Worm (Caenorhabditis elegans) whole organism, L2 larva: ENCODE results near the gene nlp-66.

ENCODE experiments used
- F13H6.1 ChIP-seq: sonication (generic microtip); optimal IDR thresholded peaks from 2 replicates; lab custom pipeline; 2016; ENCODE audit warnings: missing genetic modification characterization, missing compliant biosample characterization
- R02D3.7 ChIP-seq: fragments of 150-350 bp; optimal IDR thresholded peaks from 2 replicates; lab custom pipeline; 2014; ENCODE audit warnings: missing biosample characterization, missing genetic modification characterization
- ZK546.5 ChIP-seq: sonication (generic microtip); optimal IDR thresholded peaks from 2 replicates; lab custom pipeline; 2017; ENCODE audit warnings: missing biosample characterization, missing genetic modification characterization
- alr-1 ChIP-seq: fragments of 150-350 bp; optimal IDR thresholded peaks from 2 replicates; lab custom pipeline; 2014; ENCODE audit warnings: missing biosample characterization, missing genetic modification characterization
- aly-2 ChIP-seq: fragments of 150-350 bp; optimal IDR thresholded peaks from 2 replicates; lab custom pipeline; 2014; ENCODE audit warnings: missing biosample characterization, missing genetic modification characterization
- ama-1 ChIP-seq: fragments of 150-350 bp; optimal IDR thresholded peaks from 2 replicates; lab custom pipeline; 2018; ENCODE audit warnings: inconsistent platforms
- blmp-1 ChIP-seq: sonication (generic microtip); optimal IDR thresholded peaks from 2 replicates; lab custom pipeline; 2017; ENCODE audit warnings: missing genetic modification characterization, mild to moderate bottlenecking, missing compliant biosample characterization, antibody characterized with exemption, moderate library complexity; ENCODE audit not compliant: insufficient read depth
- ceh-16 ChIP-seq: fragments of 150-350 bp; optimal IDR thresholded peaks from 2 replicates; lab custom pipeline; 2014; ENCODE audit warnings: missing biosample characterization, missing genetic modification characterization
- ceh-82 ChIP-seq: fragments of 150-350 bp; optimal IDR thresholded peaks from 2 replicates; lab custom pipeline; 2014; ENCODE audit warnings: missing biosample characterization, missing genetic modification characterization
- crh-2 ChIP-seq: sonication (generic microtip); optimal IDR thresholded peaks from 2 replicates; lab custom pipeline; 2017; ENCODE audit warnings: missing biosample characterization, missing genetic modification characterization
- dmd-4 ChIP-seq: sonication (generic microtip); optimal IDR thresholded peaks from 2 replicates; lab custom pipeline; 2017; ENCODE audit warnings: missing biosample characterization, missing genetic modification characterization
- egl-27 ChIP-seq: sonication (generic microtip); optimal IDR thresholded peaks from 3 replicates; lab custom pipeline; 2017; ENCODE audit warnings: missing biosample characterization, missing genetic modification reagents, missing genetic modification characterization
- elt-1 ChIP-seq: fragments of 150-350 bp; optimal IDR thresholded peaks from 2 replicates; lab custom pipeline; 2014; ENCODE audit warnings: missing biosample characterization, missing genetic modification characterization
- elt-3 ChIP-seq: sonication (generic microtip); optimal IDR thresholded peaks from 2 replicates; lab custom pipeline; 2017; ENCODE audit warnings: missing biosample characterization, missing genetic modification characterization
- lin-13 ChIP-seq: fragments of 150-350 bp; optimal IDR thresholded peaks from 2 replicates; lab custom pipeline; 2014; ENCODE audit warnings: missing biosample characterization, missing genetic modification reagents, missing genetic modification characterization
- mab-5 ChIP-seq: fragments of 150-350 bp; optimal IDR thresholded peaks from 2 replicates; lab custom pipeline; 2014; ENCODE audit warnings: missing biosample characterization, missing genetic modification characterization
- mbf-1 ChIP-seq: sonication (generic microtip); optimal IDR thresholded peaks from 2 replicates; lab custom pipeline; 2017; ENCODE audit warnings: missing biosample characterization, missing genetic modification characterization
- mdl-1 ChIP-seq, 2 experiments: fragments of 150-350 bp in 1 of 2; sonication (generic microtip) in 1 of 2; optimal IDR thresholded peaks; 2 replicates each; lab custom pipeline; 2017; ENCODE audit warnings: missing biosample characterization in 2 of 2, missing genetic modification characterization in 2 of 2
- nhr-10 ChIP-seq: sonication (generic microtip); optimal IDR thresholded peaks from 2 replicates; lab custom pipeline; 2017; ENCODE audit warnings: missing biosample characterization, missing genetic modification characterization
- nhr-11 ChIP-seq: fragments of 150-350 bp; optimal IDR thresholded peaks from 2 replicates; lab custom pipeline; 2014; ENCODE audit warnings: missing biosample characterization, missing genetic modification characterization
- nhr-12 ChIP-seq: fragments of 150-350 bp; optimal IDR thresholded peaks from 2 replicates; lab custom pipeline; 2014; ENCODE audit warnings: missing biosample characterization, missing genetic modification characterization
- nhr-129 ChIP-seq: fragments of 150-350 bp; optimal IDR thresholded peaks from 2 replicates; lab custom pipeline; 2014; ENCODE audit warnings: missing biosample characterization, missing genetic modification characterization
- nhr-21 ChIP-seq: fragments of 150-350 bp; optimal IDR thresholded peaks from 2 replicates; lab custom pipeline; 2014; ENCODE audit warnings: missing biosample characterization, missing genetic modification characterization
- nhr-237 ChIP-seq: fragments of 150-350 bp; optimal IDR thresholded peaks from 2 replicates; lab custom pipeline; 2014; ENCODE audit warnings: missing biosample characterization, missing genetic modification characterization
- nhr-25 ChIP-seq: fragments of 150-350 bp; sonication (generic microtip); optimal IDR thresholded peaks from 3 replicates; lab custom pipeline; 2014; ENCODE audit warnings: missing biosample characterization, missing genetic modification characterization
- nhr-6 ChIP-seq: fragments of 150-350 bp; optimal IDR thresholded peaks from 2 replicates; lab custom pipeline; 2014; ENCODE audit warnings: missing biosample characterization, missing genetic modification characterization
- nhr-77 ChIP-seq: fragments of 150-350 bp; optimal IDR thresholded peaks from 2 replicates; lab custom pipeline; 2014; ENCODE audit warnings: missing biosample characterization, missing genetic modification characterization
- sem-4 ChIP-seq: fragments of 150-350 bp; optimal IDR thresholded peaks from 2 replicates; lab custom pipeline; 2014; ENCODE audit warnings: missing biosample characterization, missing genetic modification reagents, missing genetic modification characterization
- skn-1 ChIP-seq: sonication (generic microtip); optimal IDR thresholded peaks from 2 replicates; lab custom pipeline; 2017; ENCODE audit warnings: missing biosample characterization, missing genetic modification characterization
- sma-3 ChIP-seq: sonication (generic microtip); optimal IDR thresholded peaks from 2 replicates; lab custom pipeline; 2016; ENCODE audit warnings: missing genetic modification reagents, missing genetic modification characterization, missing compliant biosample characterization
- snpc-4 ChIP-seq: fragments of 150-350 bp; optimal IDR thresholded peaks from 2 replicates; lab custom pipeline; 2014; ENCODE audit warnings: missing biosample characterization, missing genetic modification characterization
- unc-39 ChIP-seq: fragments of 150-350 bp; optimal IDR thresholded peaks from 2 replicates; lab custom pipeline; 2014; ENCODE audit warnings: missing biosample characterization, missing genetic modification characterization
- unc-55 ChIP-seq: fragments of 150-350 bp; sonication (generic microtip); optimal IDR thresholded peaks from 3 replicates; lab custom pipeline; 2014; ENCODE audit warnings: missing biosample characterization, missing genetic modification reagents, missing genetic modification characterization
- ztf-1 ChIP-seq: fragments of 200-800 bp; sonication (Bioruptor generic); conservative IDR thresholded peaks from 2 replicates; pipeline ENCODE4 v1.3.6; 2022; ENCODE audit warnings: missing genetic modification characterization, missing compliant biosample characterization
- ztf-4 ChIP-seq: fragments of 150-350 bp; optimal IDR thresholded peaks from 2 replicates; lab custom pipeline; 2014; ENCODE audit warnings: missing biosample characterization, missing genetic modification characterization

nlp-66 gene

DNA sequence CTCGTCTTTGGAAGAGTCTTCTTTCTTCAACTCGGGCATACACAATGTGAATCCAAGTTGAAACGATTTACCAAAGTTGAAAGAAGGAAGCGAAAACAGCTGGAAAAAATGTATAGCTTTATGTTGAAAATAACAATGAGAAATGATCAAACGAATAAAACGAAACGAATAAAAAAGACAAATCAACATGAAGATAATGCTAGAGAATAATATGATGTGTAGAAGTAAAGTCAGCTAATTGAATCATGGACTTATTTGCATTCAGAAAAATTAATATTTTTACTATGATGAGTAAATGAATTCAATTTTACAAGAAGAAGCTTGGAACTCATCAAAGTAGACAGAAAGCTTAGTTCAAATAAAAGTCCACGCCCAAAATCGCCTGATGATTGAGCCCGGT, 8.9 kb upstream of the nlp-66 start, which contains the start of gene alr-1:
Gene alr-1 (minus strand): TSS at position 101 of the 400 bp plus-strand sequence.
- TF ChIP-seq ama-1 (lab: Kevin White, UChicago): no peak
- TF ChIP-seq R02D3.7 (tag; lab: Kevin White, UChicago): no peak
- no peak for TF ChIP-seq nhr-12 (tag; lab: Kevin White, UChicago)
- no peak for TF ChIP-seq crh-2 (tag; lab: Kevin White, UChicago)
- TF ChIP-seq nhr-6 (tag; lab: Kevin White, UChicago): no peak
- no peak for TF ChIP-seq dmd-4 (tag; lab: Kevin White, UChicago)
- TF ChIP-seq ceh-16: no peak
- no peak for TF ChIP-seq unc-39
- TF ChIP-seq nhr-10: no peak
- no peak for TF ChIP-seq nhr-77 (tag; lab: Kevin White, UChicago)
- no peak for TF ChIP-seq aly-2 (tag; lab: Kevin White, UChicago)
- TF ChIP-seq nhr-25 (tag; lab: Kevin White, UChicago): no peak
- TF ChIP-seq ZK546.5 (tag; lab: Kevin White, UChicago): no peak
- TF ChIP-seq skn-1 (tag; lab: Kevin White, UChicago): no peak

DNA sequence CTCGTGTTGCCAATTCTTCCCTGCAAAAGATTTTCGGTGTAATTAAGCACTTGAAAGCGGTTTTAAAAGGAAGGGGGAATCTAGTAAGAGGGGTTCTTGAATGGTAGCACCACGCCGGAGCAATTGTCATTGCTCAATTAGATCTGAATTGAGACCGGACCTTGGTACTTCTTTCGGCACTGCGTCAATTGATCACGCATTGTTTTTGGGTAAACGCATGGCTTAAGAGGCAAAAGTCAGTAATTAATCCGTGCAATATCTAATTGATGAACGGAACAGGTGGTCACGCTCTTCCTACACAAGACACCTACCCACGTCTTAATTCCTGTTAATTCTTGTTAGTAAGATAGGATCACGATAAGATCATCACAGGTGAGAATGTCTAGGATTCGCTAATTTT, 7.4 kb upstream of the nlp-66 start:
- TF ChIP-seq egl-27 (no peak), blmp-1 (tag; lab: Kevin White, UChicago) (no peak), F13H6.1 (tag; lab: Kevin White, UChicago) (no peak), crh-2 (tag; lab: Kevin White, UChicago) (no peak), lin-13 (GFP tag; lab: Kevin White, UChicago) (no peak), ama-1 (lab: Kevin White, UChicago) (no peak), elt-1 (tag; lab: Kevin White, UChicago) (no peak), R02D3.7 (tag; lab: Kevin White, UChicago) (no peak), mbf-1 (tag; lab: Kevin White, UChicago) (no peak)

DNA sequence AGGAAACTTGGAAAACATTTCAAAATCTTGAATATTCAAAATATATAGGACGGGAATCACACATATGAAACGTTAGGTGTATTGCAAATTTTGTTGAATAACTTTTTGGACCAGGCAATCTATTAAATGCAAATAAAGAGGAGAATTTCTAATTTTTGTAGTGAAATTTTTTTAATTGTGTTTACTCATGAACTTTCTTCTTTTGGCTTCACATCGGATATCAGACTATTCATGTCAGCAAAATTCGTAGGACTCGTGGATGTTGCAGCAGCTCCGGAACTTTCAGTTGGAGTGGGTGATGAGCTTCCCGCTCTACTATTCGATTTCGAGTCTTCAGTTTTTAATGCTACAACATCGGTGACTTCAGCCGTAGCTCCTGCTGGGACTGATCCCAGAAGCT, 5.8 kb upstream of the nlp-66 start:
- TF ChIP-seq nhr-25 (tag; lab: Kevin White, UChicago) (no peak), mdl-1 (tag; optimal IDR thresholded peaks at IDR 0.05; lab: Kevin White, UChicago) (no peak), nhr-237 (no peak), ztf-4 (tag; lab: Kevin White, UChicago) (no peak), ceh-82 (tag; lab: Kevin White, UChicago) (no peak), nhr-11 (no peak), nhr-129 (tag; lab: Kevin White, UChicago) (no peak), dmd-4 (tag; lab: Kevin White, UChicago) (no peak), mbf-1 (tag; lab: Kevin White, UChicago) (no peak), unc-39 (no peak), sma-3 (no peak), nhr-12 (tag; lab: Kevin White, UChicago) (no peak), aly-2 (tag; lab: Kevin White, UChicago) (no peak), sem-4 (no peak), ztf-1 (no peak)

DNA sequence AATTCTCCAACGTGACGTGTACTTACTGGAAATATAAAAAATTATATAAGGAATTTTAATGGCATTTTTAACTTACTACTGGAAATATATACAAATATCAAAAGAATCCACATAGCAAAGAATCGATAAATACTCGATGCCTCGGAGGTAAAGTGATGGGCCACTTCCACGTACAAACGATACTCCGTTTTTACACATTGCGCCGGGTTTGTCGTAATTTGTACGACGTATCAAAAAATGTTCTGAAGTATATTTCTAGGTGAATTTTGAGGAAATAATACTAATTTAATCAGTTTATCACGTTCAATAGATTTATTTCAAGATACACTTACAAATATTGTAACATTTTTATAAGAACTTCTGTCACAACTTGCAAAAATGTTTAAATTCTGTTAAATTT, 4.2 kb upstream of the nlp-66 start, which contains the start of gene R08B4.3:
Gene R08B4.3 (minus strand): TSS at position 198 of the 400 bp plus-strand sequence.
- TF ChIP-seq lin-13 (GFP tag; lab: Kevin White, UChicago) (no peak), alr-1 (peak; percentile 40)

DNA sequence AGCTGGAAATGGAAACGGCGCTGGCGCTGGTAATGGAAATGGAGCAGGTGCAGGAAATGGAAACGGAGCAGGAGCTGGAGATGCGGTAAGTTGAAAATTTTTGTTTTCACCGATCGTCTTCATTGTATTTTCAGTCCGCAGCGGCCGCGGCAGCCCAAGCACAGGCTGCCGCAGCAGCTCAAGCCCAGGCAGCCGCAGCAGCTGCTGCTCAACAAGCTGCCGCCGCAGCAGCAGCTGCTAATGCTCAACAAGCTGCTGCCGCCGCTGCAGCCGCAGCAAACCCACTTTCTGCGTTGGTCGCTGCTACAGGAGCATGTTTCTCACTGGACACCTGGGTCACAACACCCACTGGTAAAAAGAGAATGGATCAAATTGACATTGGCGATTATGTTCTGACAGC, 2.2 kb downstream of the nlp-66 start:
- TF ChIP-seq blmp-1 (tag; lab: Kevin White, UChicago): no peak
- TF ChIP-seq snpc-4: no peak
- no peak for TF ChIP-seq aly-2 (tag; lab: Kevin White, UChicago)
- no peak for TF ChIP-seq sma-3
- no peak for TF ChIP-seq unc-55 (GFP tag; lab: Kevin White, UChicago)
- TF ChIP-seq mab-5: no peak
- TF ChIP-seq nhr-11: no peak
- no peak for TF ChIP-seq crh-2 (tag; lab: Kevin White, UChicago)
- TF ChIP-seq ztf-4 (tag; lab: Kevin White, UChicago): no peak
- no peak for TF ChIP-seq nhr-129 (tag; lab: Kevin White, UChicago)
- no peak for TF ChIP-seq elt-3 (tag; lab: Kevin White, UChicago)
- no peak for TF ChIP-seq nhr-10
- no peak for TF ChIP-seq mbf-1 (tag; lab: Kevin White, UChicago)
- no peak for TF ChIP-seq dmd-4 (tag; lab: Kevin White, UChicago)
- TF ChIP-seq F13H6.1 (tag; lab: Kevin White, UChicago): no peak
- TF ChIP-seq nhr-21: no peak
